Worm (Caenorhabditis elegans) whole organism, early embryonic: ENCODE measurements around the gene ptr-1.

Experiments
- B0310.2 ChIP-seq: sonication (generic microtip); optimal IDR thresholded peaks from 2 replicates; lab custom pipeline; 2016; ENCODE audit warnings: mild to moderate bottlenecking, missing genetic modification characterization, missing compliant biosample characterization
- F13C5.2 ChIP-seq: sonication (generic microtip); optimal IDR thresholded peaks from 2 replicates; lab custom pipeline; 2017; ENCODE audit warnings: mild to moderate bottlenecking, missing genetic modification characterization, inconsistent platforms, missing compliant biosample characterization
- aly-1 ChIP-seq: sonication (generic microtip); optimal IDR thresholded peaks from 2 replicates; lab custom pipeline; 2016; ENCODE audit warnings: missing genetic modification characterization, missing compliant biosample characterization
- ama-1 ChIP-seq: fragments of 150-350 bp; optimal IDR thresholded peaks from 2 replicates; lab custom pipeline; 2014
- ceh-13 ChIP-seq: fragments of 200-800 bp; sonication (Bioruptor generic); optimal IDR thresholded peaks from 2 replicates; lab custom pipeline; 2018; ENCODE audit warnings: mild to moderate bottlenecking, missing genetic modification characterization, missing compliant biosample characterization
- ceh-36 ChIP-seq: sonication (generic microtip); optimal IDR thresholded peaks from 2 replicates; lab custom pipeline; 2016; ENCODE audit warnings: missing genetic modification characterization, inconsistent platforms, missing compliant biosample characterization
- flt-1 ChIP-seq: fragments of 200-800 bp; sonication (Bioruptor generic); IDR thresholded peaks from 2 replicates; pipeline ENCODE4 v1.3.6; 2022; ENCODE audit warnings: missing genetic modification characterization, missing compliant biosample characterization
- hmbx-1 ChIP-seq: sonication (generic microtip); optimal IDR thresholded peaks from 2 replicates; lab custom pipeline; 2016; ENCODE audit warnings: mild to moderate bottlenecking, missing genetic modification characterization, missing compliant biosample characterization
- hmg-4 ChIP-seq: fragments of 200-800 bp; sonication (Bioruptor generic); optimal IDR thresholded peaks from 2 replicates; lab custom pipeline; 2018; ENCODE audit warnings: mild to moderate bottlenecking, missing genetic modification characterization, missing compliant biosample characterization
- pes-1 ChIP-seq: fragments of 200-800 bp; sonication (Bioruptor generic); IDR thresholded peaks from 2 replicates; pipeline ENCODE4 v1.3.6; 2022; ENCODE audit warnings: missing genetic modification reagents, missing genetic modification characterization, missing compliant biosample characterization
- scrt-1 ChIP-seq: fragments of 200-800 bp; sonication (Bioruptor generic); IDR thresholded peaks from 2 replicates; pipeline ENCODE4 v1.3.6; 2022; ENCODE audit warnings: missing genetic modification characterization, missing compliant biosample characterization
- sea-1 ChIP-seq: fragments of 200-800 bp; sonication (Bioruptor generic); conservative IDR thresholded peaks from 2 replicates; pipeline ENCODE4 v1.3.6; 2022; ENCODE audit warnings: missing genetic modification characterization, missing compliant biosample characterization
- tbx-11 ChIP-seq: fragments of 200-800 bp; sonication (Bioruptor generic); IDR thresholded peaks from 2 replicates; pipeline ENCODE4 v1.3.6; 2022; ENCODE audit warnings: missing genetic modification characterization, missing compliant biosample characterization
- tra-4 ChIP-seq: sonication (generic microtip); optimal IDR thresholded peaks from 2 replicates; lab custom pipeline; 2017; ENCODE audit warnings: missing genetic modification characterization, missing compliant biosample characterization

- TF ChIP-seq aly-1 (tag; lab: Kevin White, UChicago), result no peak
- TF ChIP-seq flt-1 (GFP tag; lab: Robert Waterston, UW), result no peak
- TF ChIP-seq ama-1 (lab: Kevin White, UChicago), result no peak
- TF ChIP-seq sea-1 (GFP tag; lab: Robert Waterston, UW), result no peak
- no peak for TF ChIP-seq tbx-11 (GFP tag; lab: Robert Waterston, UW)
- no peak for TF ChIP-seq B0310.2
- TF ChIP-seq ceh-13 (GFP tag; lab: Kevin White, UChicago), result no peak
- no peak for TF ChIP-seq tra-4
- TF ChIP-seq ceh-36, result no peak
- TF ChIP-seq hmbx-1 (tag; lab: Kevin White, UChicago), result no peak
- no peak for TF ChIP-seq pes-1 (GFP tag; lab: Robert Waterston, UW)
- no peak for TF ChIP-seq hmg-4 (GFP tag; lab: Kevin White, UChicago)
- no peak for TF ChIP-seq scrt-1 (GFP tag; lab: Robert Waterston, UW)
- no peak for TF ChIP-seq F13C5.2
These were observed 7.7 kb downstream of the ptr-1 start, which contains the start of gene pqn-16 for ce11 chrV:9173789-9174188.
